Fruit fly (Drosophila melanogaster) whole organism, adult: ENCODE measurements around the gene Indy-2.

Source experiments
- CG11617 ChIP-seq: fragments of 200-800 bp; sonication (Bioruptor generic); optimal IDR thresholded peaks from 2 replicates; lab custom pipeline; 2017; ENCODE audit warnings: mild to moderate bottlenecking, missing biosample characterization, missing genetic modification reagents, missing genetic modification characterization
- CG12768 ChIP-seq: fragments of 200-800 bp; sonication (Bioruptor generic); optimal IDR thresholded peaks from 2 replicates; lab custom pipeline; 2017; ENCODE audit warnings: missing biosample characterization, missing genetic modification characterization, mild to moderate bottlenecking, moderate library complexity, missing genetic modification reagents
- CG14711 ChIP-seq: fragments of 200-800 bp; sonication (Bioruptor generic); optimal IDR thresholded peaks from 2 replicates; lab custom pipeline; 2018; ENCODE audit warnings: missing biosample characterization, mild to moderate bottlenecking, missing genetic modification characterization, moderate library complexity
- CG1620 ChIP-seq: fragments of 200-800 bp; sonication (Bioruptor generic); optimal IDR thresholded peaks from 2 replicates; lab custom pipeline; 2016; ENCODE audit warnings: missing biosample characterization, missing genetic modification characterization
- CG33017 ChIP-seq: fragments of 200-800 bp; sonication (Bioruptor generic); optimal IDR thresholded peaks from 2 replicates; lab custom pipeline; 2018; ENCODE audit warnings: missing biosample characterization, mild to moderate bottlenecking, missing genetic modification characterization, moderate library complexity
- CG5204 ChIP-seq: fragments of 200-800 bp; sonication (Bioruptor generic); optimal IDR thresholded peaks from 2 replicates; lab custom pipeline; 2016; ENCODE audit warnings: missing biosample characterization, missing genetic modification characterization
- CG7045 ChIP-seq: fragments of 200-800 bp; sonication (Bioruptor generic); optimal IDR thresholded peaks from 2 replicates; lab custom pipeline; 2017; ENCODE audit warnings: missing biosample characterization, mild to moderate bottlenecking, missing genetic modification characterization
- CG7101 ChIP-seq: fragments of 200-800 bp; sonication (Bioruptor generic); optimal IDR thresholded peaks from 2 replicates; lab custom pipeline; 2018; ENCODE audit warnings: missing biosample characterization, mild to moderate bottlenecking, missing genetic modification characterization, moderate library complexity
- Clk ChIP-seq: fragments of 200-800 bp; sonication (Bioruptor generic); optimal IDR thresholded peaks from 2 replicates; lab custom pipeline; 2017; ENCODE audit warnings: missing biosample characterization, missing genetic modification characterization
- Crg-1 ChIP-seq: fragments of 200-800 bp; sonication (Bioruptor generic); optimal IDR thresholded peaks from 2 replicates; lab custom pipeline; 2016; ENCODE audit warnings: missing biosample characterization, missing genetic modification characterization
- Hr96 ChIP-seq: fragments of 200-800 bp; sonication (Bioruptor generic); optimal IDR thresholded peaks from 2 replicates; lab custom pipeline; 2016; ENCODE audit warnings: missing biosample characterization, missing genetic modification characterization
- Mnt ChIP-seq: fragments of 200-800 bp; sonication (Bioruptor generic); optimal IDR thresholded peaks from 2 replicates; lab custom pipeline; 2016; ENCODE audit warnings: missing biosample characterization, mild to moderate bottlenecking, missing genetic modification characterization
- bab1 ChIP-seq: fragments of 200-800 bp; sonication (Bioruptor generic); optimal IDR thresholded peaks from 3 replicates; lab custom pipeline; 2019; ENCODE audit warnings: missing biosample characterization, mild to moderate bottlenecking, missing genetic modification characterization, moderate library complexity
- cic ChIP-seq: fragments of 200-800 bp; sonication (Bioruptor generic); optimal IDR thresholded peaks from 2 replicates; lab custom pipeline; 2017; ENCODE audit warnings: missing biosample characterization, mild to moderate bottlenecking, missing genetic modification characterization, moderate library complexity
- cnc ChIP-seq, 2 experiments: fragments of >200 bp; optimal IDR thresholded peaks; 2 replicates each; lab custom pipeline; 2017
- kay ChIP-seq: fragments of 200-800 bp; sonication (Bioruptor generic); peaks from one replicate; lab custom pipeline; 2016; ENCODE audit warnings: missing biosample characterization, missing genetic modification characterization, borderline replicate concordance
- ovo ChIP-seq: fragments of 200-800 bp; sonication (Bioruptor generic); optimal IDR thresholded peaks from 2 replicates; lab custom pipeline; 2016; ENCODE audit warnings: missing biosample characterization, missing genetic modification characterization
- pad ChIP-seq: fragments of 200-800 bp; sonication (Bioruptor generic); optimal IDR thresholded peaks from 3 replicates; lab custom pipeline; 2017; ENCODE audit warnings: missing biosample characterization, missing genetic modification characterization, mild to moderate bottlenecking, moderate library complexity, missing genetic modification reagents
- tj ChIP-seq: fragments of 200-800 bp; sonication (Bioruptor generic); optimal IDR thresholded peaks from 3 replicates; lab custom pipeline; 2017; ENCODE audit warnings: missing biosample characterization, mild to moderate bottlenecking, missing genetic modification characterization, moderate library complexity
- toe ChIP-seq: fragments of 200-800 bp; sonication (Bioruptor generic); optimal IDR thresholded peaks from 2 replicates; lab custom pipeline; 2016; ENCODE audit warnings: missing biosample characterization, missing genetic modification characterization

Indy-2 gene

DNA sequence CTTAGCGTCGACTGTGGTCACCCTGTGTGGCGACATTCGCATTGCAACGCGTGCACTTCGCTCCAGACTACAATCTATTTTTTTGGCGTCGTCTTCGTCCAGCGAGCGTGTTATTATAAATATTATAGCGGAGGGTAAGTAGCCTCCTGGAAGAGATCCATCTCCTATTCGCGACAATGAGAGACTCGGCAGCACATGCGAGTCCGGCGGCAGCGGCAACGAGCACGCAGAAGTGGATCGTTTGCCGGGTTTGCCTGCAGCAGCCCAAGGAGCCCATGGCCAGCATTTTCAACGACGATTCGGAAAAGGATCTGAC is 10.8 kb upstream of the Indy-2 start, which contains the start of gene idc:
Gene idc, plus strand, starts transcription at position 60 of the 316 bp plus-strand sequence.
- TF ChIP-seq CG14711: no peak
- no peak for TF ChIP-seq ovo (GFP tag; lab: Kevin White, UChicago)
- no peak for TF ChIP-seq cnc (optimal IDR thresholded peaks at IDR 0.05; lab: Kevin White, UChicago)
- no peak for TF ChIP-seq toe (GFP tag; lab: Kevin White, UChicago)
- TF ChIP-seq bab1 (GFP tag; lab: Kevin White, UChicago): no peak
- TF ChIP-seq CG11617: peak; percentile 59
- no peak for TF ChIP-seq CG5204 (GFP tag; lab: Kevin White, UChicago)

DNA sequence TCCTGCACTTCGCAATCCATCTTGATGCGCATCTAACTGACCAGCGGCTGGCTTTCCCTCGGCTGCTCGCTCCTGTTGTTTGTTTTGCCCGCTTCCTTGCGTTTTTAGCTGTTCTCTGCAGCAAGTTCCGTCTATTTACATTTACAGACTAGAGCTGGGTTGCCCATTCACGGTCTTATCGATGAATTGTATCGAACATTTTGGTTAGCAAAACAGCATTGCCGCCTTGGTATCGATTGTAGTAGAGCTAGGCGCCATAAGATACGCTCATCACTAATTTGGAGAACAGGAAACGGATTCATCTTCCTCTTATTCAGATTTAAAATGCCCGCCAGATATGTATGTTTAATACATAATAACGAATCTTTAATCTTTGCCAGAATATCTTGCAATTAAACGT is 6.7 kb upstream of the Indy-2 start, which contains the start of gene Regnase-1:
Gene Regnase-1, minus strand, starts transcription at position 170 of the 400 bp plus-strand sequence.
- TF ChIP-seq Mnt (GFP tag; lab: Kevin White, UChicago): peak; percentile 78
- TF ChIP-seq CG7045 (GFP tag; lab: Kevin White, UChicago): peak; percentile 91
- TF ChIP-seq CG11617: peak; percentile 90
- TF ChIP-seq CG33017 (tag; lab: Kevin White, UChicago): peak; percentile 83
- no peak for TF ChIP-seq cnc (optimal IDR thresholded peaks at IDR 0.05; lab: Kevin White, UChicago)
- TF ChIP-seq Clk (GFP tag; lab: Kevin White, UChicago): peak; percentile 22
- peak; percentile 85 for TF ChIP-seq Crg-1
- TF ChIP-seq Hr96 (GFP tag; lab: Kevin White, UChicago): peak; percentile 87
- TF ChIP-seq pad (GFP tag; lab: Kevin White, UChicago): peak; percentile 78
- peak; percentile 62 for TF ChIP-seq cic (GFP tag; lab: Kevin White, UChicago)
- TF ChIP-seq bab1 (GFP tag; lab: Kevin White, UChicago): peak; percentile 96
- TF ChIP-seq CG1620 (GFP tag; lab: Kevin White, UChicago): peak; percentile 89
- TF ChIP-seq ovo (GFP tag; lab: Kevin White, UChicago): peak; percentile 81
- peak; percentile 81 for TF ChIP-seq CG12768
- TF ChIP-seq tj (GFP tag; lab: Kevin White, UChicago): peak; percentile 63
- peak; percentile 63 for TF ChIP-seq CG5204 (GFP tag; lab: Kevin White, UChicago)
- TF ChIP-seq CG7101 (tag; lab: Kevin White, UChicago): peak; percentile 92
- TF ChIP-seq toe (GFP tag; lab: Kevin White, UChicago): peak; percentile 72
- TF ChIP-seq kay: no peak
- TF ChIP-seq CG14711: peak; percentile 83

DNA sequence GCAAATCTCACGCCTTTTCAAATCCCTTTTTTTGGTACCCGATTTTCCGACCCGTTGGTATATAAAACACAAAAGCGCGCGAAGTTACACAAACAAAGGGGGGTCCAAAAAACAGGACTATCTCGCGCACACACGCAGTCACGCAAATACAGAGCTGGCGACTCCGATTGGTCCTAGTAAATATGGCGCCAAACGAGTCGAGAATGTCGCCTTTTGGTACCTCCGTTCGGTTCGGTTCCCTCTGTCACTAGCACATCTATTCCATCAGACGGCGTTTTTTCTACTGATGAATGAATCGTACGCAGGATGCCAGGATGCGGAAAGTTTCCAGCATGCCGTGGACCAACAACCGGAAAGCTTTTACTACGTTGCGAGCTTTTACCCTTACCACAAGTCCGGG is 13.3 kb downstream of the Indy-2 start, which contains the start of gene CG17193:
Gene CG17193, minus strand, starts transcription at position 289 of the 400 bp plus-strand sequence.
- TF ChIP-seq CG5204 (GFP tag; lab: Kevin White, UChicago) (no peak), cic (GFP tag; lab: Kevin White, UChicago) (peak; percentile 10)

- no peak for TF ChIP-seq tj (GFP tag; lab: Kevin White, UChicago)
- peak; percentile 0 for TF ChIP-seq toe (GFP tag; lab: Kevin White, UChicago)
- TF ChIP-seq kay: peak; percentile 28
- peak; percentile 7 for TF ChIP-seq CG5204 (GFP tag; lab: Kevin White, UChicago)
- peak; percentile 14 for TF ChIP-seq CG11617
Observed at dm6 chr3R:20057501-20057900, 14.9 kb downstream of the Indy-2 start, which contains the start of gene mdlc. Gene mdlc, plus strand, starts transcription at chr3R:20057748.

DNA sequence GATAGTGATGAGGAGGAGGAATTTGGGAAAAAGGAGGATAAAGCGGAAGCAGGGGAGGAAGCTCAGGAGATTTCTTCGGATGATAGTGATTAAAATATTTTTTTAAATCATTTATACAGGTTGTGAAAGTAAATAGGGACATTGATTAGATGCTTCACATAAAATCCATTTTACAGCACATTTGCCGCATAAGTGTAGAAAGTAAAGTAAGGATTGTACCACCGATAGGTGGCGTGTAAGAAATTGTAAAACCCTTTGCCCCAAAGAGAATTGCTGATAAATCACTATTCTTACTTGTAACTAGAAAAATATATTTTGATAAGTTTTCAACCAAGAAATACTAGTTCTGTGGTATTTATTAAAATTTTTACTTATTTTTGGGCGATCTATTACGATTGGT is 16.4 kb downstream of the Indy-2 start:
- TF ChIP-seq CG1620 (GFP tag; lab: Kevin White, UChicago) (no peak), bab1 (GFP tag; lab: Kevin White, UChicago) (no peak), Hr96 (GFP tag; lab: Kevin White, UChicago) (no peak), kay (no peak), tj (GFP tag; lab: Kevin White, UChicago) (no peak), Mnt (GFP tag; lab: Kevin White, UChicago) (no peak), Clk (GFP tag; lab: Kevin White, UChicago) (no peak), cnc (optimal IDR thresholded peaks at IDR 0.05; lab: Kevin White, UChicago) (no peak), toe (GFP tag; lab: Kevin White, UChicago) (no peak), Crg-1 (no peak), CG33017 (tag; lab: Kevin White, UChicago) (no peak), cic (GFP tag; lab: Kevin White, UChicago) (no peak)

DNA sequence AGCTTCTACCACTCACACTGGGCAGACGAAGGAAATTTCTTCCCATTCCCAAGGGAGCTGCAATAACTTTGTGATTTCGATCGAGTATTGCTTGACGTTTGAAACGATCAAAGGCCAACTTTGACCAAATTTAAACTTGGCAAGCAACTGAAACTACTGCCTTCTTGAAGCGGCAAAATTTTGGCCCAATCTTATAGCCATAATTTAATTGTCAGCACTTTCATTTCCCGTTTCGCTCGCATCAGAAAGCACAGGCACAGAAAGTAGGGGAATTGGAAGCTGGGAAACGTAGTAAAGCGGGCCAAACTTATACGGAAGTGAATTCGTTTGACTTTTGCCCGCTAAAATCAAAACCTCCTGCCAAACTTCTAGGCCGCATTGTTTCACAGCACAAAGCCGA is 17.1 kb downstream of the Indy-2 start, which contains the start of gene CG4390:
Gene CG4390, minus strand, starts transcription at position 101 of the 400 bp plus-strand sequence.
- no peak for TF ChIP-seq CG11617
- TF ChIP-seq Clk (GFP tag; lab: Kevin White, UChicago): no peak
- no peak for TF ChIP-seq CG7101 (tag; lab: Kevin White, UChicago)
- TF ChIP-seq pad (GFP tag; lab: Kevin White, UChicago): no peak
- TF ChIP-seq kay: no peak
- no peak for TF ChIP-seq CG33017 (tag; lab: Kevin White, UChicago)
- TF ChIP-seq CG14711: no peak
- no peak for TF ChIP-seq tj (GFP tag; lab: Kevin White, UChicago)
- no peak for TF ChIP-seq Crg-1

dm6 chr3R:20066435-20066834 is 23.9 kb downstream of the Indy-2 start:
- TF ChIP-seq bab1 (GFP tag; lab: Kevin White, UChicago): no peak
- no peak for TF ChIP-seq CG11617
- no peak for TF ChIP-seq Mnt (GFP tag; lab: Kevin White, UChicago)
- TF ChIP-seq Clk (GFP tag; lab: Kevin White, UChicago): no peak
- no peak for TF ChIP-seq cnc (optimal IDR thresholded peaks at IDR 0.05; lab: Kevin White, UChicago)
- no peak for TF ChIP-seq kay
- TF ChIP-seq CG1620 (GFP tag; lab: Kevin White, UChicago): no peak
- TF ChIP-seq toe (GFP tag; lab: Kevin White, UChicago): no peak
